Worm (Caenorhabditis elegans) whole organism, L2 larva: ENCODE results near the gene ZK616.5.
A peak's percentile ranks its signal among the peaks of the same experiment; 100 is the strongest.

Experiments
- C34F6.9 ChIP-seq: fragments of 150-350 bp; optimal IDR thresholded peaks from 2 replicates; lab custom pipeline; 2014; ENCODE audit warnings: missing biosample characterization, missing genetic modification characterization
- F13H6.1 ChIP-seq: sonication (generic microtip); optimal IDR thresholded peaks from 2 replicates; lab custom pipeline; 2016; ENCODE audit warnings: missing genetic modification characterization, missing compliant biosample characterization
- alr-1 ChIP-seq: fragments of 150-350 bp; optimal IDR thresholded peaks from 2 replicates; lab custom pipeline; 2014; ENCODE audit warnings: missing biosample characterization, missing genetic modification characterization
- aly-2 ChIP-seq: fragments of 150-350 bp; optimal IDR thresholded peaks from 2 replicates; lab custom pipeline; 2014; ENCODE audit warnings: missing biosample characterization, missing genetic modification characterization
- ama-1 ChIP-seq: fragments of 150-350 bp; optimal IDR thresholded peaks from 2 replicates; lab custom pipeline; 2018; ENCODE audit warnings: inconsistent platforms
- blmp-1 ChIP-seq: sonication (generic microtip); optimal IDR thresholded peaks from 2 replicates; lab custom pipeline; 2017; ENCODE audit warnings: missing genetic modification characterization, mild to moderate bottlenecking, missing compliant biosample characterization, antibody characterized with exemption, moderate library complexity; ENCODE audit not compliant: insufficient read depth
- ceh-16 ChIP-seq: fragments of 150-350 bp; optimal IDR thresholded peaks from 2 replicates; lab custom pipeline; 2014; ENCODE audit warnings: missing biosample characterization, missing genetic modification characterization
- dmd-4 ChIP-seq: sonication (generic microtip); optimal IDR thresholded peaks from 2 replicates; lab custom pipeline; 2017; ENCODE audit warnings: missing biosample characterization, missing genetic modification characterization
- egl-27 ChIP-seq: sonication (generic microtip); optimal IDR thresholded peaks from 3 replicates; lab custom pipeline; 2017; ENCODE audit warnings: missing biosample characterization, missing genetic modification reagents, missing genetic modification characterization
- fos-1 ChIP-seq: fragments of 150-350 bp; optimal IDR thresholded peaks from 2 replicates; lab custom pipeline; 2014; ENCODE audit warnings: missing biosample characterization, missing genetic modification characterization
- gmeb-1 ChIP-seq: fragments of 150-350 bp; optimal IDR thresholded peaks from 2 replicates; lab custom pipeline; 2014; ENCODE audit warnings: missing biosample characterization, missing genetic modification characterization
- lin-11 ChIP-seq: fragments of 150-350 bp; sonication (generic microtip); optimal IDR thresholded peaks from 2 replicates; lab custom pipeline; 2014; ENCODE audit warnings: missing biosample characterization, missing genetic modification characterization, inconsistent platforms, mixed read lengths
- lin-13 ChIP-seq: fragments of 150-350 bp; optimal IDR thresholded peaks from 2 replicates; lab custom pipeline; 2014; ENCODE audit warnings: missing biosample characterization, missing genetic modification reagents, missing genetic modification characterization
- lin-39 ChIP-seq: fragments of 150-350 bp; optimal IDR thresholded peaks from 2 replicates; lab custom pipeline; 2014; ENCODE audit warnings: missing biosample characterization, missing genetic modification reagents, missing genetic modification characterization
- lsy-2 ChIP-seq, 2 experiments: fragments of 150-350 bp in 1 of 2; sonication (generic microtip) in 1 of 2; optimal IDR thresholded peaks; 2 replicates each; lab custom pipeline; 2014 to 2017; ENCODE audit warnings: missing biosample characterization in 2 of 2, missing genetic modification characterization in 2 of 2
- mab-5 ChIP-seq: fragments of 150-350 bp; optimal IDR thresholded peaks from 2 replicates; lab custom pipeline; 2014; ENCODE audit warnings: missing biosample characterization, missing genetic modification characterization
- mdl-1 ChIP-seq, 2 experiments: fragments of 150-350 bp in 1 of 2; sonication (generic microtip) in 1 of 2; optimal IDR thresholded peaks; 2 replicates each; lab custom pipeline; 2017; ENCODE audit warnings: missing biosample characterization in 2 of 2, missing genetic modification characterization in 2 of 2
- nhr-10 ChIP-seq: sonication (generic microtip); optimal IDR thresholded peaks from 2 replicates; lab custom pipeline; 2017; ENCODE audit warnings: missing biosample characterization, missing genetic modification characterization
- nhr-11 ChIP-seq: fragments of 150-350 bp; optimal IDR thresholded peaks from 2 replicates; lab custom pipeline; 2014; ENCODE audit warnings: missing biosample characterization, missing genetic modification characterization
- nhr-12 ChIP-seq: fragments of 150-350 bp; optimal IDR thresholded peaks from 2 replicates; lab custom pipeline; 2014; ENCODE audit warnings: missing biosample characterization, missing genetic modification characterization
- nhr-129 ChIP-seq: fragments of 150-350 bp; optimal IDR thresholded peaks from 2 replicates; lab custom pipeline; 2014; ENCODE audit warnings: missing biosample characterization, missing genetic modification characterization
- nhr-23 ChIP-seq: fragments of 150-350 bp; optimal IDR thresholded peaks from 2 replicates; lab custom pipeline; 2014; ENCODE audit warnings: missing biosample characterization, missing genetic modification reagents, missing genetic modification characterization
- nhr-237 ChIP-seq: fragments of 150-350 bp; optimal IDR thresholded peaks from 2 replicates; lab custom pipeline; 2014; ENCODE audit warnings: missing biosample characterization, missing genetic modification characterization
- nhr-25 ChIP-seq: fragments of 150-350 bp; sonication (generic microtip); optimal IDR thresholded peaks from 3 replicates; lab custom pipeline; 2014; ENCODE audit warnings: missing biosample characterization, missing genetic modification characterization
- nhr-6 ChIP-seq: fragments of 150-350 bp; optimal IDR thresholded peaks from 2 replicates; lab custom pipeline; 2014; ENCODE audit warnings: missing biosample characterization, missing genetic modification characterization
- nhr-77 ChIP-seq: fragments of 150-350 bp; optimal IDR thresholded peaks from 2 replicates; lab custom pipeline; 2014; ENCODE audit warnings: missing biosample characterization, missing genetic modification characterization
- peb-1 ChIP-seq: fragments of 150-350 bp; optimal IDR thresholded peaks from 2 replicates; lab custom pipeline; 2014; ENCODE audit warnings: missing biosample characterization, missing genetic modification characterization
- sem-4 ChIP-seq: fragments of 150-350 bp; optimal IDR thresholded peaks from 2 replicates; lab custom pipeline; 2014; ENCODE audit warnings: missing biosample characterization, missing genetic modification reagents, missing genetic modification characterization
- skn-1 ChIP-seq: sonication (generic microtip); optimal IDR thresholded peaks from 2 replicates; lab custom pipeline; 2017; ENCODE audit warnings: missing biosample characterization, missing genetic modification characterization
- snpc-4 ChIP-seq: fragments of 150-350 bp; optimal IDR thresholded peaks from 2 replicates; lab custom pipeline; 2014; ENCODE audit warnings: missing biosample characterization, missing genetic modification characterization
- unc-39 ChIP-seq: fragments of 150-350 bp; optimal IDR thresholded peaks from 2 replicates; lab custom pipeline; 2014; ENCODE audit warnings: missing biosample characterization, missing genetic modification characterization
- unc-55 ChIP-seq: fragments of 150-350 bp; sonication (generic microtip); optimal IDR thresholded peaks from 3 replicates; lab custom pipeline; 2014; ENCODE audit warnings: missing biosample characterization, missing genetic modification reagents, missing genetic modification characterization
- unc-62 ChIP-seq: fragments of 150-350 bp; optimal IDR thresholded peaks from 2 replicates; lab custom pipeline; 2014; ENCODE audit warnings: missing biosample characterization, missing genetic modification reagents, missing genetic modification characterization
- zag-1 ChIP-seq: fragments of 150-350 bp; optimal IDR thresholded peaks from 2 replicates; lab custom pipeline; 2014; ENCODE audit warnings: missing biosample characterization, missing genetic modification characterization
- ztf-1 ChIP-seq: fragments of 200-800 bp; sonication (Bioruptor generic); conservative IDR thresholded peaks from 2 replicates; pipeline ENCODE4 v1.3.6; 2022; ENCODE audit warnings: missing genetic modification characterization, missing compliant biosample characterization
- ztf-11 ChIP-seq: sonication (generic microtip); optimal IDR thresholded peaks from 2 replicates; lab custom pipeline; 2017; ENCODE audit warnings: missing biosample characterization, missing genetic modification characterization
- ztf-4 ChIP-seq: fragments of 150-350 bp; optimal IDR thresholded peaks from 2 replicates; lab custom pipeline; 2014; ENCODE audit warnings: missing biosample characterization, missing genetic modification characterization

Gene ZK616.5

DNA sequence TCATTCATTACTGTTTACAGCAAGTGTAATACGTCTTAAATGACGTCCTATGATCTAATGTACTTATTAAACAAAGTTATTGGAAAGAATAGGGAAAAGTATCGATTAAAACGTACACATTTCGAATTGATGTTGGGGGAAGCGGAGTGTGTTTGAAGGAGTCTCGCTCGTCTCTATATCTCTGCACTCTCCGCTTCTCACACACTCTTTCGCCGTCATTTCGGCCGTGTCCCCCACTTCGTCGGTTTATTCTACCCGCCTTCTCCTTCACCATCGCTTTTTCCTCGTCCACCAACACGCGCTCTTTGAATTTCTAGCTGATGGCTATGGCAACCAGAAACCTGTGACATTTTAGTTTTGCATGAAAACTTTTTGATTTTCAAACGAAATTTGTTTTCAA is 22.9 kb upstream of the ZK616.5 start (continued):
- no peak for TF ChIP-seq dmd-4 (tag; lab: Kevin White, UChicago)
- TF ChIP-seq sem-4 (tag; lab: Kevin White, UChicago) = no peak
- TF ChIP-seq lin-39 (tag; lab: Kevin White, UChicago) = no peak
- no peak for TF ChIP-seq nhr-10 (tag; lab: Kevin White, UChicago)
- peak; percentile 37 for TF ChIP-seq snpc-4
- TF ChIP-seq nhr-129 = peak; percentile 50
- no peak for TF ChIP-seq egl-27 (tag; lab: Kevin White, UChicago)

ce11 chrIV:5369414-5369813 is 22.3 kb upstream of the ZK616.5 start, which contains the start of gene F41H10.3:
Gene F41H10.3, plus strand, starts transcription at chrIV:5369801.
- TF ChIP-seq nhr-237 (tag; lab: Kevin White, UChicago) (no peak), nhr-12 (tag; lab: Kevin White, UChicago) (no peak), nhr-129 (no peak), blmp-1 (tag; lab: Kevin White, UChicago) (no peak), unc-55 (GFP tag; lab: Kevin White, UChicago) (no peak), C34F6.9 (peak; percentile 2)
- TF ChIP-seq, all 48 proteins: peak for 1

- TF ChIP-seq unc-55 (GFP tag; lab: Kevin White, UChicago) (peak; percentile 53), lsy-2 (tag; optimal IDR thresholded peaks at IDR 0.05; lab: Kevin White, UChicago) (peak in 1 of 2 experiments; percentile 26), mdl-1 (tag; optimal IDR thresholded peaks at IDR 0.05; lab: Kevin White, UChicago) (no peak), snpc-4 (no peak)
Measured at ce11 chrIV:5370914-5371313, 20.8 kb upstream of the ZK616.5 start.

- no peak for TF ChIP-seq nhr-11 (tag; lab: Kevin White, UChicago)
- no peak for TF ChIP-seq peb-1 (tag; lab: Kevin White, UChicago)
- TF ChIP-seq fos-1 (tag; lab: Kevin White, UChicago) = peak; percentile 2
- TF ChIP-seq lin-39 (tag; lab: Kevin White, UChicago) = no peak
- TF ChIP-seq ceh-16 = no peak
- TF ChIP-seq unc-55 (GFP tag; lab: Kevin White, UChicago) = no peak
- TF ChIP-seq F13H6.1 = no peak
- TF ChIP-seq nhr-129 = no peak
Measured at ce11 chrIV:5374321-5374720, 17.4 kb upstream of the ZK616.5 start.

- TF ChIP-seq nhr-25 (tag; lab: Kevin White, UChicago) = no peak
- no peak for TF ChIP-seq gmeb-1 (tag; lab: Kevin White, UChicago)
- no peak for TF ChIP-seq nhr-129
- TF ChIP-seq nhr-77 (tag; lab: Kevin White, UChicago) = no peak
- no peak for TF ChIP-seq lin-13
- no peak for TF ChIP-seq unc-55 (GFP tag; lab: Kevin White, UChicago)
- no peak for TF ChIP-seq lin-39 (tag; lab: Kevin White, UChicago)
- no peak for TF ChIP-seq unc-39
- no peak for TF ChIP-seq blmp-1 (tag; lab: Kevin White, UChicago)
Measured at ce11 chrIV:5374946-5375345, 16.8 kb upstream of the ZK616.5 start.

DNA sequence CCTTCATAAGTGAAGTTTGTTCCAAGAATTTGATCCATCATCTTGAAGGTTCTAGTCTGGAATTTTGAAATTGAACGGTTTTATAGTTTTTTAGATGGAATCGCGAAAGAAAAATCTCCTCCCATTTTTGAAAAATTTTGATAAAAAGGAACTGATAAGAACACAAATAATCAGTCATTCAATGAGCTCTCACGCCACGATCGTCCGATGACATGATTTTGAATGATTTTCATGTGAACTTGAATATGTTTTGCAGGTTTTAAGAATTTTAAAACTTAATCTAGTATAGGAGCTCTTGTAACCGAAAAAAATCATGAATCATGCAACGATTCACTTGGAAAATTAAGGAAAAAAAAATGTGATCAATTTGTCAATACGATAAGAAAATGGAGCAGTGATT is 14.7 kb upstream of the ZK616.5 start, which contains the start of gene elo-5:
elo-5 (minus strand) TSS at position 56 of the 400 bp plus-strand sequence.
- TF ChIP-seq nhr-23 (no peak), fos-1 (tag; lab: Kevin White, UChicago) (peak; percentile 76), gmeb-1 (tag; lab: Kevin White, UChicago) (no peak)

DNA sequence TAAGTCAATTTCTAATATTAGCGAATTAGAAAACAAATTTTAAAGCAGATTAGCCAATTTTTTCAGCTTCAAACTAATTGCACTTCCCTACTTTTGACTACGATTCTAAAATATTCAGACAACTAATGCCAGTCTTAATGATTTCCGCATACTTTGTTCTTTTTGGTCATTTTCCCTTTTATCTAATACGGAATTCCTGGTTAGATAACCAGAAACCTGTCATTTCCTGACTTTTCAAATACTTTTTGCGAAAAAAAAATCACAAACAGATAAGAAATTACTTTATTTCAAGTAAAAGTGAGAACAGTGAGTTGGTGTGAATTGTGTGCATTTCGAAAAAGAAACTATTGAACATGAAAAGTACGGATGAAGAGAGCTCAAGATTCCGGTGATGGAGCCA is 11.6 kb upstream of the ZK616.5 start:
- TF ChIP-seq fos-1 (tag; lab: Kevin White, UChicago) (peak; percentile 51), lin-11 (tag; lab: Kevin White, UChicago) (no peak), alr-1 (no peak), egl-27 (tag; lab: Kevin White, UChicago) (no peak)

DNA sequence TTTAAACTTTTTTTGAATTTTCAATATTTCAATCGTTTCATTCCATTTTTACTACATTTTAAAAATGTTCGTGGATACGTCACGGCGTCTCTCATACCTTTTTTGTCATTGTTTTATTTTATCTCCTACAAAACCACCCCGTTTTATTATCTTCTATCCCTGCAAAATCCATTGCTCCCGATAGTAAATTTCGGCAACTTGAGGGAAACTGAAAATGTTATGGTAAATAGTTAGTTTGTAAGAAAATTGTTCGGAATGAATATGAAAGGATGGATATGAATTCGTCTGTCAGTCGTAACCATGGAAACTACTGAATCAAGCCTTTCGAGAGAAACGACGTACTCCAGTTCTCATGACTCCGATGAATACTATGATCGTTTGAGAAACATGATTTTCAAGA is 10.4 kb upstream of the ZK616.5 start, which contains the start of gene F41H10.2:
F41H10.2 (plus strand) TSS at position 301 of the 400 bp plus-strand sequence.
- TF ChIP-seq nhr-23 (no peak), mdl-1 (tag; optimal IDR thresholded peaks at IDR 0.05; lab: Kevin White, UChicago) (no peak), ztf-4 (tag; lab: Kevin White, UChicago) (no peak), ama-1 (lab: Kevin White, UChicago) (no peak), sem-4 (tag; lab: Kevin White, UChicago) (no peak), unc-39 (no peak), nhr-6 (tag; lab: Kevin White, UChicago) (no peak), ztf-1 (GFP tag; lab: Robert Waterston, UW) (no peak), ceh-16 (no peak), ztf-11 (tag; lab: Kevin White, UChicago) (no peak), nhr-77 (tag; lab: Kevin White, UChicago) (no peak), unc-62 (GFP tag; lab: Kevin White, UChicago) (no peak), aly-2 (no peak), fos-1 (tag; lab: Kevin White, UChicago) (no peak), lin-39 (tag; lab: Kevin White, UChicago) (no peak), mab-5 (tag; lab: Kevin White, UChicago) (no peak), lin-13 (no peak), nhr-10 (tag; lab: Kevin White, UChicago) (no peak), skn-1 (no peak), zag-1 (tag; lab: Kevin White, UChicago) (no peak)
